Fruit fly (Drosophila melanogaster) whole organism, pupa: ENCODE results near the gene sofe.

ENCODE experiments used
- CG10348 ChIP-seq: fragments of 200-800 bp; sonication (Bioruptor generic); IDR thresholded peaks from 2 replicates; pipeline ENCODE4 v1.3.6; 2022; ENCODE audit warnings: missing biosample characterization, missing genetic modification characterization
- CG12605 ChIP-seq: fragments of 200-800 bp; sonication (Bioruptor generic); IDR thresholded peaks from 2 replicates; pipeline ENCODE4 v1.3.6; 2022; ENCODE audit warnings: missing biosample characterization, missing genetic modification characterization
- CG13204 ChIP-seq: fragments of 200-800 bp; sonication (Bioruptor generic); optimal IDR thresholded peaks from 2 replicates; lab custom pipeline; 2018; ENCODE audit warnings: missing biosample characterization, mild to moderate bottlenecking, missing genetic modification characterization, moderate library complexity
- CG14655 ChIP-seq: fragments of 200-800 bp; sonication (Bioruptor generic); optimal IDR thresholded peaks from 3 replicates; lab custom pipeline; 2017; ENCODE audit warnings: mild to moderate bottlenecking, missing biosample characterization, missing genetic modification reagents, missing genetic modification characterization
- CG15710 ChIP-seq: fragments of 200-800 bp; sonication (Bioruptor generic); optimal IDR thresholded peaks from 2 replicates; lab custom pipeline; 2018; ENCODE audit warnings: missing biosample characterization, mild to moderate bottlenecking, missing genetic modification characterization, moderate library complexity
- CG17806 ChIP-seq: fragments of 200-800 bp; sonication (Bioruptor generic); optimal IDR thresholded peaks from 2 replicates; lab custom pipeline; 2018; ENCODE audit warnings: missing biosample characterization, mild to moderate bottlenecking, missing genetic modification characterization, moderate library complexity
- CG32121 ChIP-seq: fragments of 200-800 bp; sonication (Bioruptor generic); IDR thresholded peaks from 2 replicates; pipeline ENCODE4 v1.3.6; 2022; ENCODE audit warnings: missing biosample characterization, missing genetic modification characterization
- CG34367 ChIP-seq: fragments of 200-800 bp; sonication (Bioruptor generic); optimal IDR thresholded peaks from 2 replicates; lab custom pipeline; 2018; ENCODE audit warnings: missing biosample characterization, mild to moderate bottlenecking, missing genetic modification characterization
- CG4496 ChIP-seq: fragments of 200-800 bp; sonication (Bioruptor generic); IDR thresholded peaks from 3 replicates; pipeline ENCODE4 v1.3.6; 2022; ENCODE audit warnings: missing biosample characterization, missing genetic modification characterization
- CG8159 ChIP-seq: fragments of 200-800 bp; sonication (Bioruptor generic); optimal IDR thresholded peaks from 3 replicates; lab custom pipeline; 2018; ENCODE audit warnings: missing biosample characterization, mild to moderate bottlenecking, missing genetic modification characterization, moderate library complexity
- CG8301 ChIP-seq: fragments of 200-800 bp; sonication (Bioruptor generic); optimal IDR thresholded peaks from 2 replicates; lab custom pipeline; 2018; ENCODE audit warnings: missing biosample characterization, mild to moderate bottlenecking, missing genetic modification characterization
- CG9948 ChIP-seq: fragments of 200-800 bp; sonication (Bioruptor generic); optimal IDR thresholded peaks from 2 replicates; lab custom pipeline; 2018; ENCODE audit warnings: missing biosample characterization, mild to moderate bottlenecking, missing genetic modification characterization, moderate library complexity
- D1 ChIP-seq: fragments of 200-800 bp; sonication (Bioruptor generic); optimal IDR thresholded peaks from 2 replicates; lab custom pipeline; 2018; ENCODE audit warnings: missing biosample characterization, mild to moderate bottlenecking, missing genetic modification characterization, moderate library complexity
- EcR ChIP-seq: fragments of 200-800 bp; sonication (Bioruptor generic); optimal IDR thresholded peaks from 3 replicates; lab custom pipeline; 2019; ENCODE audit warnings: missing biosample characterization, missing genetic modification characterization, mild to moderate bottlenecking, moderate library complexity, missing genetic modification reagents
- Ets98B ChIP-seq: fragments of 200-800 bp; sonication (Bioruptor generic); IDR thresholded peaks from 2 replicates; pipeline ENCODE4 v1.3.6; 2022; ENCODE audit warnings: missing biosample characterization, missing genetic modification characterization
- Pif1A ChIP-seq: fragments of 200-800 bp; sonication (Bioruptor generic); optimal IDR thresholded peaks from 3 replicates; lab custom pipeline; 2016; ENCODE audit warnings: missing biosample characterization, missing genetic modification characterization
- Pif1B ChIP-seq: fragments of 200-800 bp; sonication (Bioruptor generic); optimal IDR thresholded peaks from 3 replicates; lab custom pipeline; 2016; ENCODE audit warnings: missing biosample characterization, missing genetic modification characterization
- Snoo ChIP-seq: fragments of 200-800 bp; sonication (Bioruptor generic); optimal IDR thresholded peaks from 3 replicates; lab custom pipeline; 2017; ENCODE audit warnings: missing biosample characterization, mild to moderate bottlenecking, missing genetic modification characterization, inconsistent platforms
- fd96Ca ChIP-seq: fragments of 200-800 bp; sonication (Bioruptor generic); IDR thresholded peaks from 3 replicates; pipeline ENCODE4 v1.3.6; 2022; ENCODE audit warnings: missing biosample characterization, missing genetic modification characterization
- gl ChIP-seq: fragments of 200-800 bp; sonication (Bioruptor generic); optimal IDR thresholded peaks from 2 replicates; lab custom pipeline; 2018; ENCODE audit warnings: missing biosample characterization, mild to moderate bottlenecking, missing genetic modification characterization
- rn ChIP-seq: fragments of 200-800 bp; sonication (Bioruptor generic); IDR thresholded peaks from 2 replicates; pipeline ENCODE4 v1.3.6; 2022; ENCODE audit warnings: missing biosample characterization, missing genetic modification characterization

sofe gene

dm6 chrX:10877087-10877935 is 20.1 kb upstream of the sofe start, which contains the start of gene CG1637:
TSS of gene CG1637 (minus strand) at chrX:10877893.
- TF ChIP-seq CG8159 (tag; lab: Kevin White, UChicago) (no peak), Ets98B (GFP tag; lab: Robert Waterston, UW) (0 out of 2 replicates have a peak, but pooled peaks have one; percentile 9), CG13204 (no peak), Snoo (tag; lab: Kevin White, UChicago) (no peak), CG9948 (tag; lab: Kevin White, UChicago) (peak; percentile 16), rn (no peak), Pif1A (GFP tag; lab: Kevin White, UChicago) (no peak), fd96Ca (no peak; the same call in 2 of the 3 replicates), D1 (tag; lab: Kevin White, UChicago) (no peak), CG14655 (GFP tag; lab: Kevin White, UChicago) (no peak), CG17806 (peak; percentile 18), CG34367 (tag; lab: Kevin White, UChicago) (no peak), CG10348 (GFP tag; lab: Robert Waterston, UW) (no peak), Pif1B (GFP tag; lab: Kevin White, UChicago) (no peak), CG15710 (tag; lab: Kevin White, UChicago) (peak; percentile 3), CG32121 (GFP tag; lab: Robert Waterston, UW) (0 out of 2 replicates have a peak, but pooled peaks have one; percentile 20), gl (tag; lab: Kevin White, UChicago) (no peak), CG4496 (GFP tag; lab: Robert Waterston, UW) (peak; percentile 55), CG12605 (GFP tag; lab: Robert Waterston, UW) (peak; percentile 29; the same call in 1 of the 2 replicates), EcR (GFP tag; lab: Kevin White, UChicago) (no peak), CG8301 (peak; percentile 32)

DNA sequence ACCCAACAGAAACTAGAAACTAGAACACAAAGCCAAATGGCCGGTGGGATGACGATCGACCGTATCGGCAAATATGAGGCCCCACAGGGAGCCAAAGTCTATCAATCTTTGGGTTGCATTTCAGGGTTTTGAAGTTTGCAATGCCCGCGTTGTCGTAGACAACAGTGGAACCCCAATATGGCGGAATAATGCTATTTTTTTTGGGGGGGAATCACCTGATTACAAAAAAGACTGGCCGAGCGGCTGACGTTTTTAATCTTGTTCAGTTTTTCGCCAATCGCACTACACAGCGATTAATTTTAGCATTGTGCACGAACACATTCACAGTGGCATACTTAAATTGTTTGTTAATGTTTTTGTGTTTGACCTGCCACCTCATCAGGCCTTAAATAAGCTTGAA is 19.2 kb upstream of the sofe start:
- no peak for TF ChIP-seq gl (tag; lab: Kevin White, UChicago)
- TF ChIP-seq CG8159 (tag; lab: Kevin White, UChicago), result no peak
- TF ChIP-seq CG14655 (GFP tag; lab: Kevin White, UChicago), result no peak
- no peak for TF ChIP-seq D1 (tag; lab: Kevin White, UChicago)
- TF ChIP-seq CG9948 (tag; lab: Kevin White, UChicago), result no peak
- no peak for TF ChIP-seq Snoo (tag; lab: Kevin White, UChicago)
- no peak for TF ChIP-seq CG17806
- TF ChIP-seq Pif1A (GFP tag; lab: Kevin White, UChicago), result no peak
- no peak for TF ChIP-seq CG8301
- no peak for TF ChIP-seq CG4496 (GFP tag; lab: Robert Waterston, UW)
- TF ChIP-seq Pif1B (GFP tag; lab: Kevin White, UChicago), result no peak
- TF ChIP-seq EcR (GFP tag; lab: Kevin White, UChicago), result no peak
- TF ChIP-seq CG12605 (GFP tag; lab: Robert Waterston, UW), result no peak
- TF ChIP-seq Ets98B (GFP tag; lab: Robert Waterston, UW), result no peak
- TF ChIP-seq rn, result no peak
- TF ChIP-seq CG34367 (tag; lab: Kevin White, UChicago), result no peak
- no peak for TF ChIP-seq CG32121 (GFP tag; lab: Robert Waterston, UW)
- no peak for TF ChIP-seq CG13204

DNA sequence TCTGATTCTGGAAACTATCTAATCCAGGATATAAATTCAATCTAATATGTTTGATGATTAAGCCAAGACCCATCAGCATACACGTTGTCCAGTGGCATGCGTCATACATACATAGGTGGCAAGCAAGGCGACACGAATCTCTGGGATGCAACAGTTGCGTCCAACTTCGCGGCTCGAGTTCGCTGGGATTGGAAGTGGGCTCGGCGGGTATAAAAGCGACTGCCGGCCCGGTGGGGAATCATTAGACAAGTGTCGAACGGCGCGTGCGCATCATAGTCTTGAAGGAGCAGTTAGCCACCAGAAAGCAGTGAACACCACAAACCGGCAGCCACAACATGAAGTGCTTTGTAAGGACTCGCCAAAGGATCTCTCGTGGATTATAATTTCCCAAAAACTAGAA is 11.8 kb upstream of the sofe start, which contains the start of gene CG2157:
CG2157 (plus strand) TSS at position 240 of the 400 bp plus-strand sequence.
- no peak for TF ChIP-seq CG8301
- TF ChIP-seq CG12605 (GFP tag; lab: Robert Waterston, UW), result no peak
- TF ChIP-seq CG32121 (GFP tag; lab: Robert Waterston, UW), result no peak
- no peak for TF ChIP-seq CG13204
- TF ChIP-seq Ets98B (GFP tag; lab: Robert Waterston, UW), result no peak
- TF ChIP-seq Pif1A (GFP tag; lab: Kevin White, UChicago), result no peak

dm6 chrX:10867692-10868091 is 10.5 kb upstream of the sofe start:
- no peak for TF ChIP-seq CG9948 (tag; lab: Kevin White, UChicago)
- no peak for TF ChIP-seq rn
- TF ChIP-seq CG17806, result no peak
- TF ChIP-seq CG15710 (tag; lab: Kevin White, UChicago), result no peak
- TF ChIP-seq Pif1B (GFP tag; lab: Kevin White, UChicago), result no peak
- no peak for TF ChIP-seq CG8301
- TF ChIP-seq CG12605 (GFP tag; lab: Robert Waterston, UW), result no peak
- TF ChIP-seq CG32121 (GFP tag; lab: Robert Waterston, UW), result no peak
- no peak for TF ChIP-seq CG8159 (tag; lab: Kevin White, UChicago)
- TF ChIP-seq Ets98B (GFP tag; lab: Robert Waterston, UW), result no peak
- TF ChIP-seq CG34367 (tag; lab: Kevin White, UChicago), result no peak
- TF ChIP-seq CG10348 (GFP tag; lab: Robert Waterston, UW), result no peak
- TF ChIP-seq EcR (GFP tag; lab: Kevin White, UChicago), result no peak
- TF ChIP-seq D1 (tag; lab: Kevin White, UChicago), result no peak

DNA sequence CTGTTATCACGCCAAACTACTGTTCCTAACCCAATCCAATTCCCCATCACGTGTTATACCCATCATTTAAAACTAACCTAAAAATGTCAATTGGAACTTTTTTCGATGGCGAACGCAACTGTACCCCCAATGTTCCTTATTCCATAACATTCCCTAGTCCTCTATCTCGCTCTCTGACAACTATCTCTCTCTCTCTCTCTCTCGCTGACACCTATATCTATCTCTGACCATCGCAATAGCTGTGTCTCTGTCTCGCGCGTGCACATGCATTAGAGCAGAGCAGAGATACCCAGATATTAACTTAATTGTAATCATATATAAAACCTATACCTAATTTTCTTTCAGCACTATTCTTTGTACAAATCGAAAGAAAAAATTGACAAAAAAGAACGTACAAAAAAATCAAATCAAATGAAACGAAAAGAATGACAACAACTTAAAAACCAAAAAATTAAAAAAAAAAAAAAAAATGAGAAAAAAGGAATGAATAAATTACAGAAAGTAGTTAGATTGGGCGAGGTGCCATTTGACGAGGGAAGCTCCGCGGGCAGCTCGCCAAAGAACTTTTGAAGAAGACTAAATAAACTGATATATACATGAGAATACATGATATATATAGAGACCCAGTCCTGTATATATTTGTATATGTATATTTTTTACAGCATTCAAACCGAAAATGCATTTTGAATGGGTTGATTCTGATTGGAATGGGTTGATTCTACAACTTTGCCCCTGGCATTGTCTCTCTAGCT is 8.5 kb upstream of the sofe start:
- TF ChIP-seq CG10348 (GFP tag; lab: Robert Waterston, UW) (no peak), CG17806 (no peak), CG13204 (no peak)
